Fruit fly (Drosophila melanogaster): ENCODE results near the gene CG14374.

The CG14374 gene

dm6 chr3R:13366561-13367518 is 30.1 kb downstream of the CG14374 start, which contains the start of gene Elp6 (continued):
- TF ChIP-seq CG12659 (GFP tag; optimal IDR thresholded peaks at IDR 0.05) = peak; percentile 58
- peak; percentile 61 for TF ChIP-seq Antp (GFP tag; optimal IDR thresholded peaks at IDR 0.05)
- TF ChIP-seq CG12219 (GFP tag; optimal IDR thresholded peaks at IDR 0.05) = peak; percentile 19
- TF ChIP-seq zf30C (GFP tag; optimal IDR thresholded peaks at IDR 0.05) = no peak
- peak; percentile 46 for TF ChIP-seq pzg (GFP tag; optimal IDR thresholded peaks at IDR 0.05)
- TF ChIP-seq CG14860 (GFP tag; IDR thresholded peaks at IDR 0.05; ENCODE audit: partially characterized antibody) = no peak
- TF ChIP-seq CG12104 (GFP tag; optimal IDR thresholded peaks at IDR 0.05) = peak; percentile 72
- TF ChIP-seq CG34376 (GFP tag; optimal IDR thresholded peaks at IDR 0.05) = peak; percentile 5
- TF ChIP-seq CoRest (tag; optimal IDR thresholded peaks at IDR 0.05) = peak; percentile 80
- 0 out of 3 replicates have a peak, but pooled peaks have one; percentile 19 for TF ChIP-seq C15 (GFP tag; IDR thresholded peaks at IDR 0.05)
- peak; percentile 13 for TF ChIP-seq Abd-B (GFP tag; optimal IDR thresholded peaks at IDR 0.05)
- peak; percentile 68 for TF ChIP-seq scrt (GFP tag; optimal IDR thresholded peaks at IDR 0.05)
- TF ChIP-seq CG13287 (GFP tag; IDR thresholded peaks at IDR 0.05; ENCODE audit: partially characterized antibody) = no peak; the same call in 1 of the 2 replicates
- TF ChIP-seq E2f2 (GFP tag; IDR thresholded peaks at IDR 0.05) = peak; percentile 17; the same call in 1 of the 2 replicates
- peak; percentile 29 for TF ChIP-seq Myb (GFP tag; optimal IDR thresholded peaks at IDR 0.05)
- 0 out of 2 replicates have a peak, but pooled peaks have one; percentile 35 for TF ChIP-seq dati (GFP tag; IDR thresholded peaks at IDR 0.05)
- TF ChIP-seq pnt (GFP tag; optimal IDR thresholded peaks at IDR 0.05) = peak; percentile 9
- TF ChIP-seq dmrt11E (tag; optimal IDR thresholded peaks at IDR 0.05) = no peak
- TF ChIP-seq Xbp1 (GFP tag; optimal IDR thresholded peaks at IDR 0.05) = peak; percentile 67
- TF ChIP-seq Sin3A (optimal IDR thresholded peaks at IDR 0.05) = no peak
- TF ChIP-seq CG11398 (GFP tag; optimal IDR thresholded peaks at IDR 0.05) = peak; percentile 45
- TF ChIP-seq CG13424 (tag; optimal IDR thresholded peaks at IDR 0.05) = peak; percentile 67
- TF ChIP-seq mld (GFP tag; IDR thresholded peaks at IDR 0.05; ENCODE audit: partially characterized antibody) = no peak
- peak; percentile 52 for TF ChIP-seq Camta (GFP tag; optimal IDR thresholded peaks at IDR 0.05)
- TF ChIP-seq tgo (GFP tag; IDR thresholded peaks at IDR 0.05) = peak; percentile 65
- peak; percentile 25 for TF ChIP-seq Fer2 (tag; optimal IDR thresholded peaks at IDR 0.05)
- peak; percentile 14 for TF ChIP-seq CG6813 (GFP tag; optimal IDR thresholded peaks at IDR 0.05)
- peak; percentile 44 for TF ChIP-seq CG16863 (GFP tag; optimal IDR thresholded peaks at IDR 0.05)
- TF ChIP-seq CG10431 (GFP tag; optimal IDR thresholded peaks at IDR 0.05) = peak; percentile 71
- peak; percentile 52 for TF ChIP-seq ap (GFP tag; IDR thresholded peaks at IDR 0.05)
- TF ChIP-seq tio (GFP tag; optimal IDR thresholded peaks at IDR 0.05) = peak; percentile 82
- TF ChIP-seq Bdp1 (GFP tag; optimal IDR thresholded peaks at IDR 0.05) = no peak
- TF ChIP-seq CG17829 (tag; optimal IDR thresholded peaks at IDR 0.05) = no peak
- TF ChIP-seq gro (GFP tag; optimal IDR thresholded peaks at IDR 0.05) = peak; percentile 44
- 0 out of 2 replicates have a peak, but pooled peaks have one; percentile 25 for TF ChIP-seq Gsc (GFP tag; IDR thresholded peaks at IDR 0.05)
- peak; percentile 69 for TF ChIP-seq Sox102F (GFP tag; optimal IDR thresholded peaks at IDR 0.05)
- peak; percentile 47 for TF ChIP-seq Dip3 (GFP tag; optimal IDR thresholded peaks at IDR 0.05)
- peak; percentile 49 for TF ChIP-seq CG13296 (GFP tag; optimal IDR thresholded peaks at IDR 0.05)
- peak; percentile 88 for TF ChIP-seq slbo (GFP tag; IDR thresholded peaks at IDR 0.05)
- peak; percentile 52; the same call in 1 of the 2 replicates for TF ChIP-seq CG1024 (GFP tag; IDR thresholded peaks at IDR 0.05)
- no peak for TF ChIP-seq CG17186 (GFP tag; optimal IDR thresholded peaks at IDR 0.05)
- TF ChIP-seq GATAe (GFP tag; conservative IDR thresholded peaks at IDR 0.05) = no peak
- TF ChIP-seq vnd (GFP tag; IDR thresholded peaks at IDR 0.05; ENCODE audit: partially characterized antibody) = no peak
- TF ChIP-seq CG9609 (GFP tag; optimal IDR thresholded peaks at IDR 0.05) = peak; percentile 51
- TF ChIP-seq CG2199 (GFP tag; IDR thresholded peaks at IDR 0.05) = no peak
- no peak for TF ChIP-seq dan (GFP tag; IDR thresholded peaks at IDR 0.05)
- TF ChIP-seq CG6175 (GFP tag; IDR thresholded peaks at IDR 0.05) = no peak
- TF ChIP-seq Dref (GFP tag; IDR thresholded peaks at IDR 0.05) = no peak

Measured in whole organism, embryonic.